Worm (Caenorhabditis elegans): ENCODE results near the gene Y62E10A.20.

DNA sequence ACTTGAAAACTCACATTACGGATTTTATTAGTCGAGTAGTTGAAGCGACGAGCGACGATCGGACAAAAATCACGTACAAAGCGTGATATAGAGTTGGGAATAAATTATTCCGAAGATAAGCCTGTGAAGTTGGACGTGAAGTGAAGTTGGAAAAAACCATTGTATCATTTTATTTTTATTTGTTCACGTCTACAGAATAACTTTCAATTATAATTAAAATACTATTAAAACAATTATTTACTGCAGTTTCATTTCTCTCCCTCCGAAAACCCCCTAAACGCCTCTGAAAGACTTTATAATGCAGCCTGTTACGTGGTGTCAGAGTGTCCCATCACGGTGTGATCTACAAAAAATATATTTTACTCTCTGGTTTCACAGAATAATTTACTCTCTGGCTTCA lies 25.7 kb downstream of the Y62E10A.20 start, which contains the start of gene Y62E10A.3:
- TF ChIP-seq php-3 (GFP tag; IDR thresholded peaks at IDR 0.05) (no peak), nhr-11 (tag; optimal IDR thresholded peaks at IDR 0.05) (no peak), dmd-8 (GFP tag; IDR thresholded peaks at IDR 0.05) (no peak), aha-1 (tag) (no peak), ces-1 (GFP tag; optimal IDR thresholded peaks at IDR 0.05) (no peak), nhr-10 (tag; optimal IDR thresholded peaks at IDR 0.05) (no peak), lir-3 (tag; optimal IDR thresholded peaks at IDR 0.05) (no peak), nhr-77 (tag; optimal IDR thresholded peaks at IDR 0.05) (no peak), lim-7 (GFP tag; IDR thresholded peaks at IDR 0.05) (no peak), ztf-11 (tag; optimal IDR thresholded peaks at IDR 0.05) (no peak), lsy-2 (tag; optimal IDR thresholded peaks at IDR 0.05) (no peak), lin-39 (tag; optimal IDR thresholded peaks at IDR 0.05) (no peak), mdl-1 (tag; optimal IDR thresholded peaks at IDR 0.05) (no peak)

Data from whole organism, L4 larva.